Worm (Caenorhabditis elegans): ENCODE measurements around the gene Y43F8B.2.

The Y43F8B.2 gene

DNA sequence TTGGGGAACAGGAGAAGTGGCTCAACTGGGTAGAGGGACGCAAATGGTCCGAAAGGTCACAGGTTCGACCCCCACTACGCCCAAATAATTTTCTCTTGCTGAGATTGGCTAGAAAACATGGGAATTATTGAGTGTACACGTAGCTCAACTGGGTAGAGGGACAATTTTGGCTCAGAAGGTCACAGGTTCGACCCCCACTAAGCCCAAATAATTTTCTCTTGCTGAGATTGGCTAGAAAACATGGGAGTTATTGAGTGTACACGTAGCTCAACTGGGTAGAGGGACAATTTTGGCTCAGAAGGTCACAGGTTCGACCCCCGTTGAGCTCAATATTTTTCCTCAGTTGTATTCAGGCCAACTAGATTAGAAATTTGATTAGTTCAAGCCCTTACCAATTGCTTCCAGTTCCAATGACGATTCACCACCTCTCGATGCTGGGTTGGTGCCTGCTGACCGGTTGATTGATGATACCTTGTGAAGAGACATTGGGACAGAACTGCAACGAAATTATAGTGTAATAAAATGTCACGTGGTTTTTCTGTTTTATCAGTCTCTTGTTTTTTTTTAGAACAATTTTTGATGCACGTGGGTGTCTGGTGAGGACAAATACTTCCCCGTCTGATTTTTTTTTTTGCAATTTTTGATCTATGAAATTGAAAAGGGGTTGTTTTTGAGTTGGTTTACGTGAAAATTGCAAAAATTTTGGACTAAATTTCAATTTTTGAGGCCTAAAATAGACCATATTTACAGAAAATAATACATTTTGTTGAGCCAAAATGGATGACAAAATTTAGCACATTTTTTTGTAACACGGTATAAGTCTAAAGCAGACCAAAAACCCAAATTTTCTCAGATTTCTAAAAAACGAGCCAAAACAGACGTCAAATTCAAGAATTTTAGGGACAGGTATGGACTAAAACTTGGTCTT lies 11.3 kb downstream of the Y43F8B.2 start:
- TF ChIP-seq klf-2 (GFP tag; conservative IDR thresholded peaks at IDR 0.05) (no peak), tab-1 (GFP tag; IDR thresholded peaks at IDR 0.05) (0 out of 2 replicates have a peak, but pooled peaks have one; percentile 50)

- TF ChIP-seq tab-1 (GFP tag; IDR thresholded peaks at IDR 0.05) (no peak), ztf-29 (GFP tag; IDR thresholded peaks at IDR 0.05) (no peak), med-1 (GFP tag; optimal IDR thresholded peaks at IDR 0.05; ENCODE audit: insufficient read depth) (no peak), ref-1 (GFP tag; conservative IDR thresholded peaks at IDR 0.05) (no peak), cog-1 (tag; optimal IDR thresholded peaks at IDR 0.05) (no peak), T22C8.4 (GFP tag; IDR thresholded peaks at IDR 0.05) (no peak), ztf-23 (GFP tag; IDR thresholded peaks at IDR 0.05) (no peak), flt-1 (GFP tag; IDR thresholded peaks at IDR 0.05) (no peak), klf-2 (GFP tag; conservative IDR thresholded peaks at IDR 0.05) (no peak)
These were observed 12.2 kb downstream of the Y43F8B.2 start for ce11 chrV:19520597-19521322.

- no peak for TF ChIP-seq T22C8.4 (GFP tag; IDR thresholded peaks at IDR 0.05)
- no peak for TF ChIP-seq klf-2 (GFP tag; conservative IDR thresholded peaks at IDR 0.05)
- no peak for TF ChIP-seq flt-1 (GFP tag; IDR thresholded peaks at IDR 0.05)
- no peak for TF ChIP-seq ref-1 (GFP tag; conservative IDR thresholded peaks at IDR 0.05)
- no peak for TF ChIP-seq ztf-29 (GFP tag; IDR thresholded peaks at IDR 0.05)
- no peak for TF ChIP-seq ztf-23 (GFP tag; IDR thresholded peaks at IDR 0.05)
- no peak for TF ChIP-seq cog-1 (tag; optimal IDR thresholded peaks at IDR 0.05)
- TF ChIP-seq tab-1 (GFP tag; IDR thresholded peaks at IDR 0.05): no peak
- TF ChIP-seq med-1 (GFP tag; optimal IDR thresholded peaks at IDR 0.05; ENCODE audit: insufficient read depth): no peak
These were observed 12.8 kb downstream of the Y43F8B.2 start for ce11 chrV:19520130-19520529.

- TF ChIP-seq flt-1 (GFP tag; IDR thresholded peaks at IDR 0.05) (0 out of 2 replicates have a peak, but pooled peaks have one; percentile 20), ztf-23 (GFP tag; IDR thresholded peaks at IDR 0.05) (no peak)
These were observed 13.4 kb downstream of the Y43F8B.2 start for ce11 chrV:19519511-19519934.

DNA sequence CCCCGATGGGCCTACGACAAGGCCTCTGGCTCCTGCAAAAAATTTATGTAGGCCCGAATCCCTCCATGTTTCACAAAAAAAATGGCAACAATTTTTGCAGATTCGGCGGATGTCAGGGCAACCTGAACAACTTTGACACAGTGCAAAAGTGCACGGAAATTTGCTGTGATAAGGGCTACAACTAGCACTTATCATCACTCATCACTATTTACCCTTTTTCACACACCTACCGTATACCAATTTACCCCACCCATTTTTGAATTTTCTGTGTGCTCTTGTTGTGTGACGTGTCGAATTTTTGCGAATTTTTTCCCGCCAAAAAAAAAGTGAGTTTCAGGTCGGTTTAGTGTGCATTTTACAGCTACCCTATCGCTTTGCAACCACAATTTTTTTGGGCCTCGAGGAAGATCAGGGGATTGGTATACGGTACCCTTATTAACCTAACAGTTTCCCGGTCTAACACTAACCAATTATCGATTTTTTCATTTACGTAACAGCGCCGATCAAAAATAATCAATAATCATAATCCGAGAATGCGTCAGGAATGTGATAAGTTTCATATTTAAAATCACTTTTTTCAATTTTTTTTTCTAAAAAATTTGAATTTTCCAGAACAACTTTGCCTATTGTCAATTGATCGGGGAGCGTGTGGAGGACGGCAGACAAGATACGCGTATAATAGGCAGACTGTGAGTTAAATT lies 14.3 kb downstream of the Y43F8B.2 start:
- TF ChIP-seq ztf-29 (GFP tag; IDR thresholded peaks at IDR 0.05) (no peak), T22C8.4 (GFP tag; IDR thresholded peaks at IDR 0.05) (peak; percentile 68)

DNA sequence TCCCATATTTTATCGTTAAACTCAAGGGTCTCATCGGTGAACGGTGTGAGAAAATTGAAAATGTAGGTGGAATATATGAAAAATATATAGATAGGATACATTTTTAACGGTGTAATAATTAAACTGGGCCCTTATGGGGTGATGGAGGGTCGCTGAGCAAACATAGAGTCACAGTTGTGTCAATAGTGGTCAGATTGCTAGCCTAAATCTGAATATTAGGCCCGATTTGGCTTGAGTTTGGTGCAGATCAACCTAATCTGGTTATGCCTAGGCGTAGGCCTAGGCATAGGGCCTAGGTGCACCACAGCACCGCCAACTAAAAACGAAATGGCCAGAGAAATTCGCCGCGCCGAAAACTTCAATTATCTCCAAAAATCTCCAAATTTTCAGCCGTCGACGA lies 19.4 kb downstream of the Y43F8B.2 start, which contains the start of gene phy-4:
Gene phy-4, minus strand, starts transcription at position 101 of the 400 bp plus-strand sequence.
- TF ChIP-seq ztf-23 (GFP tag; IDR thresholded peaks at IDR 0.05): no peak
- TF ChIP-seq tab-1 (GFP tag; IDR thresholded peaks at IDR 0.05): no peak
- TF ChIP-seq cog-1 (tag; optimal IDR thresholded peaks at IDR 0.05): no peak
- TF ChIP-seq ztf-29 (GFP tag; IDR thresholded peaks at IDR 0.05): no peak
- TF ChIP-seq ref-1 (GFP tag; conservative IDR thresholded peaks at IDR 0.05): no peak
- TF ChIP-seq T22C8.4 (GFP tag; IDR thresholded peaks at IDR 0.05): no peak
- TF ChIP-seq klf-2 (GFP tag; conservative IDR thresholded peaks at IDR 0.05): no peak
- TF ChIP-seq med-1 (GFP tag; optimal IDR thresholded peaks at IDR 0.05; ENCODE audit: insufficient read depth): no peak
- no peak for TF ChIP-seq flt-1 (GFP tag; IDR thresholded peaks at IDR 0.05)

DNA sequence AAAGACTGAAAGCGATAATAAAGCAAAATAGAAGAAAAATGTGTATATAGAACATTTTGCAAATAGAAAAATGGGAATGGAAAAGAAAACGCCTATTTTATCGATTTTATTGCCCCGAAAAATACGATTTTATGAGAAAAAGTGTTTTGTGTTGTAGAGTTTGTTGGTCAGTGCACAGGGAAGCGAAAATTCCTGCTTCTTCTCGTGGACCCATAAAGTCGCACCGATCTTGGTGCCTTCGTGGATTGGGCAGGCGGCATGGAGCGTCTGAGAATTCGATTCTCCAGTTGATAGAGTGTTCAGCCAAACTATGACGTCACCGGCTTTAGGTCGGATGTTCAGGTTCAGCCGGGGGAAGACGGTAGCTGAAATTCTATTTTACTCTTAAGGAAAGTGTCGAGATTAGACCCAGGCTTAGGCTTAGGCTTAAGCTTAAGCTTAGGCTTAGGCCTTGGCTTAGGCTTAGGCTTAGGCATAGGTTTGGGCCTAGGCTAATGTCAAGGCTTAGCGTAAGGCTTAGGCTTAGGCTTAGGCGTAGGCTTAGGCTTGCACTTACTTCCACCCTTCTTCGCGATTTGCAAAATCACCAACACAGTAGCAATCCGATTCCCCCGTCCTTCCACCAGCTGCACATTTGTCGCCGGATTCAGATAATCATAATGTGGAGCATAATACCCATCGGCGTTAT lies 20.5 kb downstream of the Y43F8B.2 start, which contains the start of gene Y43F8B.19:
Gene Y43F8B.19, minus strand, starts transcription at position 51 of the 688 bp plus-strand sequence.
- TF ChIP-seq med-1 (GFP tag; optimal IDR thresholded peaks at IDR 0.05; ENCODE audit: insufficient read depth): no peak
- no peak for TF ChIP-seq klf-2 (GFP tag; conservative IDR thresholded peaks at IDR 0.05)
- peak; percentile 67; the same call in 1 of the 2 replicates for TF ChIP-seq ztf-29 (GFP tag; IDR thresholded peaks at IDR 0.05)
- TF ChIP-seq ref-1 (GFP tag; conservative IDR thresholded peaks at IDR 0.05): no peak
- no peak for TF ChIP-seq flt-1 (GFP tag; IDR thresholded peaks at IDR 0.05)

DNA sequence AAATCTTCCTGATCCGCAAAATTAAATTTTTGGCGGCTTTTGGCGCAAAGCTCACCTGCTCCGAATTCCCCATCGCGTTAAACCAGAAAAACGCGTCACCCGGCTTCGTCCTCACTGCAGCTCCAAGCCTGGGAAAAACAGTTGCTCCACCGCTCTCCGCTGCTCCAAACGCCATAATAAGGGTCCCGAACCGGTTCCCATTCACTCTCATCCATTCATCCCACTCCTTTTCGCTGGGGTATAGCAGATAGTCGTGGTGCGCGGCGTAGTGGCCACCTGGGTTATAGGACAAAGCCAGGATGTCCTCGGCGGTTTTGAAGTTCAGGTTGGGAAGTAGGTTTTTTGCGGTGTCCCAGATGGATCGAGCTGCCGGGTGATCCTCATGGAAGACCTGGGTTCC lies 22.0 kb downstream of the Y43F8B.2 start:
- no peak for TF ChIP-seq flt-1 (GFP tag; IDR thresholded peaks at IDR 0.05)
- TF ChIP-seq ztf-23 (GFP tag; IDR thresholded peaks at IDR 0.05): no peak
- no peak for TF ChIP-seq med-1 (GFP tag; optimal IDR thresholded peaks at IDR 0.05; ENCODE audit: insufficient read depth)
- no peak for TF ChIP-seq tab-1 (GFP tag; IDR thresholded peaks at IDR 0.05)
- no peak for TF ChIP-seq klf-2 (GFP tag; conservative IDR thresholded peaks at IDR 0.05)
- no peak for TF ChIP-seq ref-1 (GFP tag; conservative IDR thresholded peaks at IDR 0.05)
- no peak for TF ChIP-seq cog-1 (tag; optimal IDR thresholded peaks at IDR 0.05)
- no peak for TF ChIP-seq T22C8.4 (GFP tag; IDR thresholded peaks at IDR 0.05)
- no peak for TF ChIP-seq ztf-29 (GFP tag; IDR thresholded peaks at IDR 0.05)

DNA sequence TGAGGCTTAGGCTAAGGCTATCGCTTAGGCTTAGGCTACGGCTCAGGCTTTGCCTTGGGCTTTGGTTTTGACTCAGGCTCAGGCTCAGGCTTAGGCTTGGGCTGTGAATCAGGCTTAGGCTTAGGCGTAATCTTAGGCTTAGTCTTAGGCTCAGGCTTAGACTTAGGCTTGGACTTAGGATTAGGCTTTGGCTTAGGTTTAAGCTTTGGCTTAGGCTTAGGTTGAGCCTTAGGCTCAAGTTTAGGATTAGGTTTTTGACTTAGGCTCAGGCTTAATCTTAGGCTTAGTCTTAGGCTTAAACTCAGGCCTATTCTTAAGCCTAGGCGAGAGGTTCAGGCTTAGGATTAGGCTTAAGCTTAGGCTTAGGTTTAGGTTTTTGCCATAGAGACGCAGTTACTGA lies 22.6 kb downstream of the Y43F8B.2 start:
- no peak for TF ChIP-seq ztf-23 (GFP tag; IDR thresholded peaks at IDR 0.05)
- TF ChIP-seq flt-1 (GFP tag; IDR thresholded peaks at IDR 0.05): no peak
- TF ChIP-seq tab-1 (GFP tag; IDR thresholded peaks at IDR 0.05): no peak
- no peak for TF ChIP-seq cog-1 (tag; optimal IDR thresholded peaks at IDR 0.05)
